Worm (Caenorhabditis elegans) whole organism, L3 larva: ENCODE results near the gene Y54G11A.19.

Experiments
- R02D3.7 ChIP-seq: fragments of 150-350 bp; optimal IDR thresholded peaks from 2 replicates; lab custom pipeline; 2014; ENCODE audit warnings: missing biosample characterization, missing genetic modification characterization
- ama-1 ChIP-seq: fragments of 150-350 bp; optimal IDR thresholded peaks from 2 replicates; lab custom pipeline; 2018
- ceh-16 ChIP-seq: sonication (generic microtip); optimal IDR thresholded peaks from 2 replicates; lab custom pipeline; 2017; ENCODE audit warnings: missing biosample characterization, missing genetic modification characterization
- ceh-28 ChIP-seq: fragments of 150-350 bp; optimal IDR thresholded peaks from 2 replicates; lab custom pipeline; 2014; ENCODE audit warnings: missing biosample characterization, missing genetic modification reagents, missing genetic modification characterization
- ceh-82 ChIP-seq: fragments of 150-350 bp; optimal IDR thresholded peaks from 2 replicates; lab custom pipeline; 2014; ENCODE audit warnings: missing biosample characterization, missing genetic modification characterization
- ceh-9 ChIP-seq: sonication (generic microtip); optimal IDR thresholded peaks from 2 replicates; lab custom pipeline; 2018; ENCODE audit warnings: missing biosample characterization, missing genetic modification characterization
- daf-12 ChIP-seq: fragments of 150-350 bp; optimal IDR thresholded peaks from 2 replicates; lab custom pipeline; 2014; ENCODE audit warnings: missing biosample characterization, missing genetic modification reagents, missing genetic modification characterization
- egl-27 ChIP-seq: sonication (generic microtip); optimal IDR thresholded peaks from 4 replicates; lab custom pipeline; 2017; ENCODE audit warnings: missing biosample characterization, missing genetic modification reagents, missing genetic modification characterization
- elt-1 ChIP-seq: fragments of 150-350 bp; optimal IDR thresholded peaks from 2 replicates; lab custom pipeline; 2014; ENCODE audit warnings: missing biosample characterization, missing genetic modification characterization
- elt-2 ChIP-seq: sonication (generic microtip); optimal IDR thresholded peaks from 2 replicates; lab custom pipeline; 2016; ENCODE audit warnings: missing genetic modification reagents, mild to moderate bottlenecking, missing genetic modification characterization, missing compliant biosample characterization
- elt-3 ChIP-seq, 3 experiments: fragments of 150-350 bp in 1 of 3; sonication (generic microtip) in 2 of 3; optimal IDR thresholded peaks; 2 replicates in 2 of 3; 4 replicates in 1 of 3; lab custom pipeline; 2014 to 2017; ENCODE audit warnings: missing biosample characterization in 3 of 3, missing genetic modification characterization in 3 of 3
- eor-1 ChIP-seq, 2 experiments: fragments of 150-350 bp; optimal IDR thresholded peaks; 2 replicates each; lab custom pipeline; 2014 to 2018; ENCODE audit warnings: missing biosample characterization in 2 of 2, missing genetic modification characterization in 2 of 2
- fkh-10 ChIP-seq: sonication (generic microtip); optimal IDR thresholded peaks from 2 replicates; lab custom pipeline; 2017; ENCODE audit warnings: missing biosample characterization, missing genetic modification reagents, missing genetic modification characterization
- fkh-2 ChIP-seq: fragments of 150-350 bp; optimal IDR thresholded peaks from 2 replicates; lab custom pipeline; 2014; ENCODE audit warnings: missing biosample characterization, missing genetic modification reagents, missing genetic modification characterization
- fos-1 ChIP-seq: fragments of 150-350 bp; optimal IDR thresholded peaks from 2 replicates; lab custom pipeline; 2014; ENCODE audit warnings: missing biosample characterization, missing genetic modification characterization
- hmg-11 ChIP-seq: sonication (generic microtip); optimal IDR thresholded peaks from 2 replicates; lab custom pipeline; 2016; ENCODE audit warnings: missing genetic modification characterization, missing compliant biosample characterization
- jun-1 ChIP-seq: fragments of 150-350 bp; optimal IDR thresholded peaks from 2 replicates; lab custom pipeline; 2014; ENCODE audit warnings: missing biosample characterization, missing genetic modification reagents, missing genetic modification characterization
- lin-15B ChIP-seq: fragments of 150-350 bp; optimal IDR thresholded peaks from 2 replicates; lab custom pipeline; 2014; ENCODE audit warnings: missing biosample characterization, missing genetic modification characterization
- lin-39 ChIP-seq: fragments of 150-350 bp; optimal IDR thresholded peaks from 2 replicates; lab custom pipeline; 2018; ENCODE audit warnings: missing biosample characterization, missing genetic modification reagents, missing genetic modification characterization
- lsy-12 ChIP-seq: sonication (generic microtip); optimal IDR thresholded peaks from 2 replicates; lab custom pipeline; 2016; ENCODE audit warnings: mild to moderate bottlenecking, missing genetic modification characterization, missing compliant biosample characterization
- mdl-1 ChIP-seq: fragments of 150-350 bp; optimal IDR thresholded peaks from 2 replicates; lab custom pipeline; 2014; ENCODE audit warnings: missing biosample characterization, missing genetic modification characterization
- mml-1 ChIP-seq: fragments of 150-350 bp; sonication (generic microtip); optimal IDR thresholded peaks from 3 replicates; lab custom pipeline; 2014; ENCODE audit warnings: missing biosample characterization, missing genetic modification characterization
- nfya-1 ChIP-seq: sonication (generic microtip); optimal IDR thresholded peaks from 2 replicates; lab custom pipeline; 2017; ENCODE audit warnings: missing genetic modification characterization, mild to moderate bottlenecking, missing compliant biosample characterization, antibody characterized with exemption, moderate library complexity; ENCODE audit not compliant: insufficient read depth
- nhr-11 ChIP-seq: fragments of 150-350 bp; optimal IDR thresholded peaks from 2 replicates; lab custom pipeline; 2014; ENCODE audit warnings: missing biosample characterization, missing genetic modification characterization
- nhr-12 ChIP-seq: fragments of 150-350 bp; optimal IDR thresholded peaks from 2 replicates; lab custom pipeline; 2014; ENCODE audit warnings: missing biosample characterization, missing genetic modification characterization
- nhr-23 ChIP-seq: fragments of 150-350 bp; optimal IDR thresholded peaks from 2 replicates; lab custom pipeline; 2014; ENCODE audit warnings: missing biosample characterization, missing genetic modification reagents, missing genetic modification characterization
- nhr-237 ChIP-seq: fragments of 150-350 bp; optimal IDR thresholded peaks from 2 replicates; lab custom pipeline; 2014; ENCODE audit warnings: missing biosample characterization, missing genetic modification characterization
- nhr-25 ChIP-seq: sonication (generic microtip); optimal IDR thresholded peaks from 2 replicates; lab custom pipeline; 2017; ENCODE audit warnings: missing biosample characterization, missing genetic modification characterization
- nhr-28 ChIP-seq: fragments of 150-350 bp; optimal IDR thresholded peaks from 2 replicates; lab custom pipeline; 2014; ENCODE audit warnings: missing biosample characterization, missing genetic modification characterization
- nhr-67 ChIP-seq: fragments of 150-350 bp; optimal IDR thresholded peaks from 2 replicates; lab custom pipeline; 2014; ENCODE audit warnings: missing biosample characterization, missing genetic modification characterization
- nhr-76 ChIP-seq: fragments of 150-350 bp; sonication (generic microtip); optimal IDR thresholded peaks from 5 replicates; lab custom pipeline; 2014; ENCODE audit warnings: missing biosample characterization, missing genetic modification characterization
- nhr-77 ChIP-seq: fragments of 150-350 bp; optimal IDR thresholded peaks from 2 replicates; lab custom pipeline; 2014; ENCODE audit warnings: missing biosample characterization, missing genetic modification characterization
- pha-4 ChIP-seq: fragments of 150-350 bp; optimal IDR thresholded peaks from 2 replicates; lab custom pipeline; 2014; ENCODE audit warnings: missing biosample characterization, missing genetic modification reagents, missing genetic modification characterization
- pqm-1 ChIP-seq: fragments of 150-350 bp; optimal IDR thresholded peaks from 2 replicates; lab custom pipeline; 2017; ENCODE audit warnings: missing biosample characterization, missing genetic modification characterization, inconsistent platforms
- skn-1 ChIP-seq: fragments of 150-350 bp; optimal IDR thresholded peaks from 2 replicates; lab custom pipeline; 2014; ENCODE audit warnings: missing biosample characterization, missing genetic modification characterization
- snpc-4 ChIP-seq: fragments of 150-350 bp; optimal IDR thresholded peaks from 2 replicates; lab custom pipeline; 2014; ENCODE audit warnings: missing biosample characterization, missing genetic modification characterization
- tbx-2 ChIP-seq: sonication (generic microtip); optimal IDR thresholded peaks from 2 replicates; lab custom pipeline; 2016; ENCODE audit warnings: mild to moderate bottlenecking, missing genetic modification characterization, missing compliant biosample characterization
- unc-39 ChIP-seq: sonication (generic microtip); optimal IDR thresholded peaks from 4 replicates; lab custom pipeline; 2017; ENCODE audit warnings: missing biosample characterization, missing genetic modification characterization
- unc-62 ChIP-seq: fragments of 150-350 bp; sonication (generic microtip); optimal IDR thresholded peaks from 4 replicates; lab custom pipeline; 2014; ENCODE audit warnings: missing biosample characterization, missing genetic modification reagents, missing genetic modification characterization
- zag-1 ChIP-seq: fragments of 150-350 bp; optimal IDR thresholded peaks from 2 replicates; lab custom pipeline; 2014; ENCODE audit warnings: missing biosample characterization, missing genetic modification characterization
- ztf-11 ChIP-seq: fragments of 150-350 bp; optimal IDR thresholded peaks from 2 replicates; lab custom pipeline; 2014; ENCODE audit warnings: missing biosample characterization, missing genetic modification characterization
- ztf-4 ChIP-seq: fragments of 150-350 bp; optimal IDR thresholded peaks from 2 replicates; lab custom pipeline; 2014; ENCODE audit warnings: missing biosample characterization, missing genetic modification characterization

Gene Y54G11A.19

ce11 chrII:14233879-14234278 is 22.8 kb downstream of the Y54G11A.19 start, which contains the start of gene men-1:
Gene men-1 (minus strand): TSS chrII:14234120.
- no peak for TF ChIP-seq egl-27
- peak; percentile 36 for TF ChIP-seq hmg-11 (tag; lab: Kevin White, UChicago)
- TF ChIP-seq pha-4 (tag; lab: Kevin White, UChicago): peak; percentile 8
- TF ChIP-seq unc-62 (GFP tag; lab: Kevin White, UChicago): no peak
- TF ChIP-seq mdl-1 (tag; lab: Kevin White, UChicago): no peak
- no peak for TF ChIP-seq lin-15B (tag; lab: Kevin White, UChicago)
- TF ChIP-seq ceh-9: no peak
- TF ChIP-seq nhr-67 (tag; lab: Kevin White, UChicago): no peak
- TF ChIP-seq lsy-12 (tag; lab: Kevin White, UChicago): no peak
- peak; percentile 42 for TF ChIP-seq elt-2 (tag; lab: Kevin White, UChicago)
- no peak for TF ChIP-seq R02D3.7
- TF ChIP-seq nfya-1 (tag; lab: Kevin White, UChicago): peak; percentile 2
- TF ChIP-seq snpc-4 (tag; lab: Kevin White, UChicago): no peak

ce11 chrII:14230938-14231337 is 25.7 kb downstream of the Y54G11A.19 start:
- TF ChIP-seq ceh-82 (tag; lab: Kevin White, UChicago): no peak
- no peak for TF ChIP-seq unc-62 (GFP tag; lab: Kevin White, UChicago)
- TF ChIP-seq daf-12: no peak
- no peak for TF ChIP-seq ama-1
- TF ChIP-seq ceh-9: no peak
- TF ChIP-seq eor-1 (tag; optimal IDR thresholded peaks at IDR 0.05; lab: Kevin White, UChicago): no peak
- no peak for TF ChIP-seq nhr-77 (tag; lab: Kevin White, UChicago)

- TF ChIP-seq zag-1 (tag; lab: Kevin White, UChicago) (no peak), mml-1 (tag; lab: Kevin White, UChicago) (no peak), jun-1 (tag; lab: Kevin White, UChicago) (no peak), ceh-28 (tag; lab: Kevin White, UChicago) (no peak), daf-12 (no peak), fkh-2 (no peak), pqm-1 (tag; lab: Kevin White, UChicago) (no peak), fos-1 (tag; lab: Kevin White, UChicago) (no peak), nfya-1 (tag; lab: Kevin White, UChicago) (no peak), nhr-67 (tag; lab: Kevin White, UChicago) (no peak), nhr-237 (tag; lab: Kevin White, UChicago) (no peak), elt-1 (tag; lab: Kevin White, UChicago) (no peak), fkh-10 (GFP tag; lab: Kevin White, UChicago) (no peak), hmg-11 (tag; lab: Kevin White, UChicago) (no peak), nhr-11 (tag; lab: Kevin White, UChicago) (no peak), ceh-16 (tag; lab: Kevin White, UChicago) (no peak), nhr-25 (tag; lab: Kevin White, UChicago) (no peak), unc-62 (GFP tag; lab: Kevin White, UChicago) (no peak), ztf-4 (tag; lab: Kevin White, UChicago) (no peak)
Measured at ce11 chrII:14230075-14230474, 26.6 kb downstream of the Y54G11A.19 start.

- TF ChIP-seq nhr-28 (tag; lab: Kevin White, UChicago) (no peak), pqm-1 (tag; lab: Kevin White, UChicago) (no peak), nhr-12 (no peak), tbx-2 (no peak), fos-1 (tag; lab: Kevin White, UChicago) (no peak), nhr-76 (no peak), nhr-25 (tag; lab: Kevin White, UChicago) (no peak), lin-15B (tag; lab: Kevin White, UChicago) (no peak)
Measured at ce11 chrII:14226175-14226574, 30.5 kb downstream of the Y54G11A.19 start, which contains the start of gene Y48B6A.13. Gene Y48B6A.13 (minus strand): TSS chrII:14226275.

ce11 chrII:14218142-14218541 is 38.5 kb downstream of the Y54G11A.19 start:
- TF ChIP-seq ztf-11 (tag; lab: Kevin White, UChicago): no peak
- no peak for TF ChIP-seq nhr-237 (tag; lab: Kevin White, UChicago)
- TF ChIP-seq ceh-82 (tag; lab: Kevin White, UChicago): no peak
- TF ChIP-seq skn-1: no peak
- no peak for TF ChIP-seq nhr-12
- TF ChIP-seq daf-12: no peak
- no peak for TF ChIP-seq mml-1 (tag; lab: Kevin White, UChicago)
- TF ChIP-seq lin-15B (tag; lab: Kevin White, UChicago): no peak
- no peak for TF ChIP-seq lin-39
- TF ChIP-seq nhr-23 (tag; lab: Kevin White, UChicago): no peak
- no peak for TF ChIP-seq unc-39 (tag; lab: Kevin White, UChicago)
- no peak for TF ChIP-seq elt-3 (tag; optimal IDR thresholded peaks at IDR 0.05; lab: Kevin White, UChicago)
- no peak for TF ChIP-seq ceh-16 (tag; lab: Kevin White, UChicago)
